Worm (Caenorhabditis elegans) whole organism, L3 larva: ENCODE data around the gene W08F4.12.

Experiments
- R02D3.7 ChIP-seq: fragments of 150-350 bp; optimal IDR thresholded peaks from 2 replicates; lab custom pipeline; 2014; ENCODE audit warnings: missing biosample characterization, missing genetic modification characterization
- aly-2 ChIP-seq: fragments of 150-350 bp; optimal IDR thresholded peaks from 2 replicates; lab custom pipeline; 2014; ENCODE audit warnings: missing biosample characterization, missing genetic modification characterization
- ama-1 ChIP-seq: fragments of 150-350 bp; optimal IDR thresholded peaks from 2 replicates; lab custom pipeline; 2018
- ceh-16 ChIP-seq: sonication (generic microtip); optimal IDR thresholded peaks from 2 replicates; lab custom pipeline; 2017; ENCODE audit warnings: missing biosample characterization, missing genetic modification characterization
- ceh-28 ChIP-seq: fragments of 150-350 bp; optimal IDR thresholded peaks from 2 replicates; lab custom pipeline; 2014; ENCODE audit warnings: missing biosample characterization, missing genetic modification reagents, missing genetic modification characterization
- ceh-82 ChIP-seq: fragments of 150-350 bp; optimal IDR thresholded peaks from 2 replicates; lab custom pipeline; 2014; ENCODE audit warnings: missing biosample characterization, missing genetic modification characterization
- elt-1 ChIP-seq: fragments of 150-350 bp; optimal IDR thresholded peaks from 2 replicates; lab custom pipeline; 2014; ENCODE audit warnings: missing biosample characterization, missing genetic modification characterization
- elt-2 ChIP-seq: sonication (generic microtip); optimal IDR thresholded peaks from 2 replicates; lab custom pipeline; 2016; ENCODE audit warnings: missing genetic modification reagents, mild to moderate bottlenecking, missing genetic modification characterization, missing compliant biosample characterization
- elt-3 ChIP-seq, 3 experiments: fragments of 150-350 bp in 1 of 3; sonication (generic microtip) in 2 of 3; optimal IDR thresholded peaks; 2 replicates in 2 of 3; 4 replicates in 1 of 3; lab custom pipeline; 2014 to 2017; ENCODE audit warnings: missing biosample characterization in 3 of 3, missing genetic modification characterization in 3 of 3
- fkh-10 ChIP-seq: sonication (generic microtip); optimal IDR thresholded peaks from 2 replicates; lab custom pipeline; 2017; ENCODE audit warnings: missing biosample characterization, missing genetic modification reagents, missing genetic modification characterization
- hmg-11 ChIP-seq: sonication (generic microtip); optimal IDR thresholded peaks from 2 replicates; lab custom pipeline; 2016; ENCODE audit warnings: missing genetic modification characterization, missing compliant biosample characterization
- lin-15B ChIP-seq: fragments of 150-350 bp; optimal IDR thresholded peaks from 2 replicates; lab custom pipeline; 2014; ENCODE audit warnings: missing biosample characterization, missing genetic modification characterization
- lin-39 ChIP-seq: fragments of 150-350 bp; optimal IDR thresholded peaks from 2 replicates; lab custom pipeline; 2018; ENCODE audit warnings: missing biosample characterization, missing genetic modification reagents, missing genetic modification characterization
- lsy-12 ChIP-seq: sonication (generic microtip); optimal IDR thresholded peaks from 2 replicates; lab custom pipeline; 2016; ENCODE audit warnings: mild to moderate bottlenecking, missing genetic modification characterization, missing compliant biosample characterization
- mdl-1 ChIP-seq: fragments of 150-350 bp; optimal IDR thresholded peaks from 2 replicates; lab custom pipeline; 2014; ENCODE audit warnings: missing biosample characterization, missing genetic modification characterization
- mml-1 ChIP-seq: fragments of 150-350 bp; sonication (generic microtip); optimal IDR thresholded peaks from 3 replicates; lab custom pipeline; 2014; ENCODE audit warnings: missing biosample characterization, missing genetic modification characterization
- nhr-23 ChIP-seq: fragments of 150-350 bp; optimal IDR thresholded peaks from 2 replicates; lab custom pipeline; 2014; ENCODE audit warnings: missing biosample characterization, missing genetic modification reagents, missing genetic modification characterization
- nhr-237 ChIP-seq: fragments of 150-350 bp; optimal IDR thresholded peaks from 2 replicates; lab custom pipeline; 2014; ENCODE audit warnings: missing biosample characterization, missing genetic modification characterization
- nhr-25 ChIP-seq: sonication (generic microtip); optimal IDR thresholded peaks from 2 replicates; lab custom pipeline; 2017; ENCODE audit warnings: missing biosample characterization, missing genetic modification characterization
- nhr-28 ChIP-seq: fragments of 150-350 bp; optimal IDR thresholded peaks from 2 replicates; lab custom pipeline; 2014; ENCODE audit warnings: missing biosample characterization, missing genetic modification characterization
- nhr-43 ChIP-seq: sonication (generic microtip); optimal IDR thresholded peaks from 2 replicates; lab custom pipeline; 2016; ENCODE audit warnings: mild to moderate bottlenecking, missing genetic modification characterization, missing compliant biosample characterization; ENCODE audit not compliant: poor library complexity, severe bottlenecking
- nhr-77 ChIP-seq: fragments of 150-350 bp; optimal IDR thresholded peaks from 2 replicates; lab custom pipeline; 2014; ENCODE audit warnings: missing biosample characterization, missing genetic modification characterization
- pha-4 ChIP-seq: fragments of 150-350 bp; optimal IDR thresholded peaks from 2 replicates; lab custom pipeline; 2014; ENCODE audit warnings: missing biosample characterization, missing genetic modification reagents, missing genetic modification characterization
- pqm-1 ChIP-seq: fragments of 150-350 bp; optimal IDR thresholded peaks from 2 replicates; lab custom pipeline; 2017; ENCODE audit warnings: missing biosample characterization, missing genetic modification characterization, inconsistent platforms
- sea-2 ChIP-seq: fragments of 150-350 bp; sonication (generic microtip); optimal IDR thresholded peaks from 4 replicates; lab custom pipeline; 2014; ENCODE audit warnings: missing biosample characterization, missing genetic modification reagents, missing genetic modification characterization
- skn-1 ChIP-seq: fragments of 150-350 bp; optimal IDR thresholded peaks from 2 replicates; lab custom pipeline; 2014; ENCODE audit warnings: missing biosample characterization, missing genetic modification characterization
- snpc-4 ChIP-seq: fragments of 150-350 bp; optimal IDR thresholded peaks from 2 replicates; lab custom pipeline; 2014; ENCODE audit warnings: missing biosample characterization, missing genetic modification characterization
- unc-39 ChIP-seq: sonication (generic microtip); optimal IDR thresholded peaks from 4 replicates; lab custom pipeline; 2017; ENCODE audit warnings: missing biosample characterization, missing genetic modification characterization
- zag-1 ChIP-seq: fragments of 150-350 bp; optimal IDR thresholded peaks from 2 replicates; lab custom pipeline; 2014; ENCODE audit warnings: missing biosample characterization, missing genetic modification characterization
- ztf-4 ChIP-seq: fragments of 150-350 bp; optimal IDR thresholded peaks from 2 replicates; lab custom pipeline; 2014; ENCODE audit warnings: missing biosample characterization, missing genetic modification characterization

W08F4.12 gene

ce11 chrII:574064-574463 is 10.2 kb downstream of the W08F4.12 start:
- TF ChIP-seq skn-1 (tag; lab: Kevin White, UChicago), result no peak
- no peak for TF ChIP-seq fkh-10 (GFP tag; lab: Kevin White, UChicago)
- TF ChIP-seq nhr-237 (tag; lab: Kevin White, UChicago), result no peak
- TF ChIP-seq mdl-1, result no peak
- TF ChIP-seq nhr-25 (tag; lab: Kevin White, UChicago), result peak; percentile 61
- no peak for TF ChIP-seq lin-39
- no peak for TF ChIP-seq unc-39 (tag; lab: Kevin White, UChicago)
- no peak for TF ChIP-seq ceh-82
- TF ChIP-seq nhr-23 (tag; lab: Kevin White, UChicago), result peak; percentile 78
- no peak for TF ChIP-seq zag-1
- TF ChIP-seq snpc-4 (tag; lab: Kevin White, UChicago), result no peak
- no peak for TF ChIP-seq elt-3 (tag; optimal IDR thresholded peaks at IDR 0.05; lab: Kevin White, UChicago)
- TF ChIP-seq mml-1 (tag; lab: Kevin White, UChicago), result no peak
- no peak for TF ChIP-seq ceh-16 (tag; lab: Kevin White, UChicago)
- no peak for TF ChIP-seq lin-15B
- no peak for TF ChIP-seq ama-1
- TF ChIP-seq, all 47 proteins: peak for 2

ce11 chrII:572010-572409 is 12.2 kb downstream of the W08F4.12 start, which contains the start of gene mlt-8:
mlt-8 (minus strand) TSS chrII:572110.
- no peak for TF ChIP-seq elt-3 (tag; optimal IDR thresholded peaks at IDR 0.05; lab: Kevin White, UChicago)
- TF ChIP-seq nhr-28 (tag; lab: Kevin White, UChicago), result no peak
- no peak for TF ChIP-seq mdl-1
- no peak for TF ChIP-seq hmg-11 (tag; lab: Kevin White, UChicago)

ce11 chrII:568776-569175 is 15.4 kb downstream of the W08F4.12 start, which contains the start of gene W08F4.5:
W08F4.5 (minus strand) TSS chrII:568876.
- TF ChIP-seq nhr-77 (tag; lab: Kevin White, UChicago), result no peak
- TF ChIP-seq nhr-23 (tag; lab: Kevin White, UChicago), result peak; percentile 48
- TF ChIP-seq elt-1 (tag; lab: Kevin White, UChicago), result no peak
- TF ChIP-seq ceh-28 (tag; lab: Kevin White, UChicago), result peak; percentile 40
- TF ChIP-seq nhr-43, result no peak

ce11 chrII:556185-556584 is 28.0 kb downstream of the W08F4.12 start, which contains the start of the genes C09E8.1 and C09E8.6:
C09E8.1 (plus strand) TSS chrII:556485.
C09E8.6 (plus strand) TSS chrII:556497.
- TF ChIP-seq unc-39 (tag; lab: Kevin White, UChicago) (no peak), zag-1 (no peak), lin-15B (no peak), ztf-4 (tag; lab: Kevin White, UChicago) (no peak), ama-1 (no peak), sea-2 (GFP tag; lab: Kevin White, UChicago) (no peak), nhr-23 (tag; lab: Kevin White, UChicago) (no peak), pha-4 (tag; lab: Kevin White, UChicago) (no peak), mdl-1 (no peak), nhr-43 (no peak)

- TF ChIP-seq elt-2 (tag; lab: Kevin White, UChicago) (no peak), ceh-28 (tag; lab: Kevin White, UChicago) (peak; percentile 67), nhr-77 (tag; lab: Kevin White, UChicago) (no peak), aly-2 (tag; lab: Kevin White, UChicago) (no peak), fkh-10 (GFP tag; lab: Kevin White, UChicago) (no peak), nhr-237 (tag; lab: Kevin White, UChicago) (no peak), ceh-16 (tag; lab: Kevin White, UChicago) (no peak), pha-4 (tag; lab: Kevin White, UChicago) (peak; percentile 44), R02D3.7 (tag; lab: Kevin White, UChicago) (no peak), pqm-1 (no peak), hmg-11 (tag; lab: Kevin White, UChicago) (peak; percentile 30), elt-1 (tag; lab: Kevin White, UChicago) (no peak), nhr-28 (tag; lab: Kevin White, UChicago) (no peak), nhr-25 (tag; lab: Kevin White, UChicago) (no peak), zag-1 (no peak)
- TF ChIP-seq, all 47 proteins: peak for 3
Measured at ce11 chrII:555371-555770, 28.9 kb downstream of the W08F4.12 start.

- TF ChIP-seq lsy-12, result peak; percentile 40
- TF ChIP-seq nhr-28 (tag; lab: Kevin White, UChicago), result no peak
Measured at ce11 chrII:551245-551904, 32.8 kb downstream of the W08F4.12 start, which contains the start of gene lips-7. lips-7 (plus strand) TSS chrII:551854.
